Comparison of ENCODE assay signal across 2 fruit fly cellular contexts in the genomic region with DNA sequence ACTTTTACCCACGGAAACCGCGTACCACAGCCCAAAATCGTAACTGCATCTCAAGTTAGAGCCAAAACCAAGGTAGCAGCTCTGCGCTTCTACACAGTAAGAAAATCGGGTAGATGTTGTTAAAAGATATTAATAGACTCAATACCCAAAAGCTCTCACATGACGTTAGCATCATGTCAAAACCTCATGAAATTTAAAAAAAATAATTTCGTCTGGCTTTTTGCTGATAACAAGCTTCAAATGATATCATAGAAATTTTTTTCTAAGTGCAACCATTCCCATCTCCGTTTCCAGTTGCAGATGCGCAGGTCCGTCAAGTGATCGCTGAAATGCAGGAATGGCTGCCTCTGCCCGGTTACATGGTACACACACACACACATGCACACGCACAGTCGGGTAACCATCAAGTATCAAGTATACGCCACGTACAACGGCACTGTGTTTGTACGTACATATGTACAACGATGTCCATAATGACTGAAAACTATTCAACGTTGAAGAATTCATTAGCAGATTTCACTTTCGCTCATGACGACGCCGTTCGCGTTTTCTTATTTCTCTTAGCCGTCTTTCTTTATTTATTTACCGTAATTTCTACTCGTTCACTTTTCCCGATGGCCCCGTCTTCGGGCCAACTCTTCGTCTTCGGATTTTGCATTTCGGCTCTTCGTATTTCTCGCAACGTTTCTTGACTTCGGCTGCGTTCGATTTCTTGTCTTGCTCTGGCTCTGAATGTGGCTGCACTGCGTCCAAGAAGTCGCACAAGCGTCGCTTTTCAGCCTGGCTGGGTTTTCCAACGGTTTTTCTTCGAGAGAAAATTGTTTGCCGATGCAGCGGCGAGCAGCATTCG.
A peak's percentile ranks its signal among the peaks of the same experiment; 100 is the strongest.
TF ChIP-seq lines count a peak whose summit lies in the region.

No protein-coding gene starts in this region.

TF ChIP-seq in whole organism, embryonic, 481 proteins besides CTCF, POLR2A, EP300 and RAD21 (continued from another document and continues in another):
- no peak for TF ChIP-seq H2.0 (GFP tag; IDR thresholded peaks at IDR 0.05; lab: Robert Waterston, UW)
- no peak for TF ChIP-seq HLHmδ (GFP tag; optimal IDR thresholded peaks at IDR 0.05; lab: Kevin White, UChicago)
- no peak for TF ChIP-seq Fer1 (GFP tag; optimal IDR thresholded peaks at IDR 0.05; lab: Kevin White, UChicago)
- TF ChIP-seq sr (GFP tag; IDR thresholded peaks at IDR 0.05; lab: Robert Waterston, UW): no peak
- TF ChIP-seq prd (optimal IDR thresholded peaks at IDR 0.05; lab: Kevin White, UChicago): no peak
- TF ChIP-seq prd (GFP tag; IDR thresholded peaks at IDR 0.05; lab: Robert Waterston, UW): peak; percentile 39; the same call in 1 of the 3 replicates
- TF ChIP-seq bbx (GFP tag; IDR thresholded peaks at IDR 0.05; lab: Robert Waterston, UW; ENCODE audit: partially characterized antibody): no peak
- TF ChIP-seq sens-2 (GFP tag; IDR thresholded peaks at IDR 0.05; lab: Robert Waterston, UW): no peak
- no peak for TF ChIP-seq sqz (GFP tag; optimal IDR thresholded peaks at IDR 0.05; lab: Kevin White, UChicago)
- no peak for TF ChIP-seq CG14667 (GFP tag; IDR thresholded peaks at IDR 0.05; lab: Robert Waterston, UW)
- no peak for TF ChIP-seq shn (GFP tag; optimal IDR thresholded peaks at IDR 0.05; lab: Kevin White, UChicago)
- no peak for TF ChIP-seq Spps (tag; optimal IDR thresholded peaks at IDR 0.05; lab: Kevin White, UChicago)
- TF ChIP-seq pfk (GFP tag; optimal IDR thresholded peaks at IDR 0.05; lab: Kevin White, UChicago): no peak
- TF ChIP-seq p53 (GFP tag; optimal IDR thresholded peaks at IDR 0.05; lab: Kevin White, UChicago): no peak
- TF ChIP-seq rib (GFP tag; IDR thresholded peaks at IDR 0.05; lab: Robert Waterston, UW): no peak
- no peak for TF ChIP-seq CG17385 (GFP tag; optimal IDR thresholded peaks at IDR 0.05; lab: Kevin White, UChicago)
- TF ChIP-seq ara (GFP tag; IDR thresholded peaks at IDR 0.05; lab: Robert Waterston, UW): 0 out of 2 replicates have a peak, but pooled peaks have one; percentile 33
- no peak for TF ChIP-seq CG3995 (GFP tag; optimal IDR thresholded peaks at IDR 0.05; lab: Kevin White, UChicago)
- no peak for TF ChIP-seq Hey (tag; optimal IDR thresholded peaks at IDR 0.05; lab: Kevin White, UChicago)
- no peak for TF ChIP-seq stwl (tag; optimal IDR thresholded peaks at IDR 0.05; lab: Kevin White, UChicago)
- TF ChIP-seq dati (GFP tag; IDR thresholded peaks at IDR 0.05; lab: Robert Waterston, UW): no peak
- no peak for TF ChIP-seq ac (GFP tag; optimal IDR thresholded peaks at IDR 0.05; lab: Kevin White, UChicago)
- no peak for TF ChIP-seq CG30020 (tag; optimal IDR thresholded peaks at IDR 0.05; lab: Kevin White, UChicago)
- TF ChIP-seq Hr51 (GFP tag; optimal IDR thresholded peaks at IDR 0.05; lab: Kevin White, UChicago): peak in 1 of 2 experiments; percentile 50
- no peak for TF ChIP-seq CG6791 (GFP tag; IDR thresholded peaks at IDR 0.05; lab: Robert Waterston, UW; ENCODE audit: partially characterized antibody)
- no peak for TF ChIP-seq CG8765 (GFP tag; IDR thresholded peaks at IDR 0.05; lab: Robert Waterston, UW)
- TF ChIP-seq CG11247 (GFP tag; IDR thresholded peaks at IDR 0.05; lab: Robert Waterston, UW): no peak
- TF ChIP-seq da (GFP tag; optimal IDR thresholded peaks at IDR 0.05; lab: Kevin White, UChicago): no peak
- TF ChIP-seq gem (tag; optimal IDR thresholded peaks at IDR 0.05; lab: Kevin White, UChicago): peak; percentile 53
- no peak for TF ChIP-seq nom (GFP tag; optimal IDR thresholded peaks at IDR 0.05; lab: Kevin White, UChicago)
- TF ChIP-seq ERR (GFP tag; optimal IDR thresholded peaks at IDR 0.05; lab: Kevin White, UChicago): no peak
- TF ChIP-seq CG4820 (GFP tag; optimal IDR thresholded peaks at IDR 0.05; lab: Kevin White, UChicago): peak; percentile 4
- TF ChIP-seq fd64A (GFP tag; optimal IDR thresholded peaks at IDR 0.05; lab: Kevin White, UChicago): no peak
- TF ChIP-seq crc (GFP tag; optimal IDR thresholded peaks at IDR 0.05; lab: Kevin White, UChicago): no peak
- TF ChIP-seq CG3065 (GFP tag; optimal IDR thresholded peaks at IDR 0.05; lab: Kevin White, UChicago): no peak
- TF ChIP-seq nerfin-1 (tag; optimal IDR thresholded peaks at IDR 0.05; lab: Kevin White, UChicago): peak; percentile 24
- TF ChIP-seq Bdp1 (GFP tag; optimal IDR thresholded peaks at IDR 0.05; lab: Kevin White, UChicago): no peak
- no peak for TF ChIP-seq CG10147 (GFP tag; optimal IDR thresholded peaks at IDR 0.05; lab: Kevin White, UChicago)
- peak; percentile 28 for TF ChIP-seq CG8388 (GFP tag; optimal IDR thresholded peaks at IDR 0.05; lab: Kevin White, UChicago)
- TF ChIP-seq hbn (GFP tag; IDR thresholded peaks at IDR 0.05; lab: Robert Waterston, UW; ENCODE audit: partially characterized antibody): no peak
- TF ChIP-seq Bgb (GFP tag; IDR thresholded peaks at IDR 0.05; lab: Robert Waterston, UW; ENCODE audit: partially characterized antibody): no peak
- no peak for TF ChIP-seq TFAM (GFP tag; optimal IDR thresholded peaks at IDR 0.05; lab: Kevin White, UChicago)
- no peak for TF ChIP-seq CG15479 (GFP tag; optimal IDR thresholded peaks at IDR 0.05; lab: Kevin White, UChicago)
- TF ChIP-seq salm (tag; optimal IDR thresholded peaks at IDR 0.05; lab: Kevin White, UChicago): no peak
- no peak; the same call in 1 of the 2 replicates for TF ChIP-seq sob (GFP tag; IDR thresholded peaks at IDR 0.05; lab: Robert Waterston, UW)
- no peak for TF ChIP-seq Dref (GFP tag; IDR thresholded peaks at IDR 0.05; lab: Robert Waterston, UW)
- TF ChIP-seq E2f1 (GFP tag; IDR thresholded peaks at IDR 0.05; lab: Robert Waterston, UW): no peak
- TF ChIP-seq CG17568 (GFP tag; optimal IDR thresholded peaks at IDR 0.05; lab: Kevin White, UChicago): no peak
- no peak for TF ChIP-seq tll (GFP tag; optimal IDR thresholded peaks at IDR 0.05; lab: Kevin White, UChicago)
- TF ChIP-seq Deaf1 (tag; optimal IDR thresholded peaks at IDR 0.05; lab: Kevin White, UChicago): peak; percentile 91
- no peak for TF ChIP-seq CG15011 (GFP tag; optimal IDR thresholded peaks at IDR 0.05; lab: Kevin White, UChicago)
- TF ChIP-seq CG34422 (GFP tag; IDR thresholded peaks at IDR 0.05; lab: Robert Waterston, UW): no peak
- TF ChIP-seq aop (GFP tag; IDR thresholded peaks at IDR 0.05; lab: Robert Waterston, UW): no peak
- 0 out of 3 replicates have a peak, but pooled peaks have one; percentile 15 for TF ChIP-seq otp (GFP tag; IDR thresholded peaks at IDR 0.05; lab: Robert Waterston, UW)
- TF ChIP-seq CG14710 (tag; optimal IDR thresholded peaks at IDR 0.05; lab: Kevin White, UChicago): no peak
- no peak for TF ChIP-seq CG11398 (GFP tag; optimal IDR thresholded peaks at IDR 0.05; lab: Kevin White, UChicago)
- no peak for TF ChIP-seq CG2875 (GFP tag; optimal IDR thresholded peaks at IDR 0.05; lab: Kevin White, UChicago)
- no peak for TF ChIP-seq CG2129 (GFP tag; IDR thresholded peaks at IDR 0.05; lab: Robert Waterston, UW; ENCODE audit: partially characterized antibody)
- TF ChIP-seq CG8478 (optimal IDR thresholded peaks at IDR 0.05; lab: Kevin White, UChicago): no peak
- no peak for TF ChIP-seq CG9609 (GFP tag; optimal IDR thresholded peaks at IDR 0.05; lab: Kevin White, UChicago)
- TF ChIP-seq sim (GFP tag; IDR thresholded peaks at IDR 0.05; lab: Robert Waterston, UW): 0 out of 2 replicates have a peak, but pooled peaks have one; percentile 23
- TF ChIP-seq Ada2b (GFP tag; IDR thresholded peaks at IDR 0.05; lab: Robert Waterston, UW): no peak

TF ChIP-seq in whole organism, prepupa, 60 proteins besides CTCF, POLR2A, EP300 and RAD21 (continued from another document):
- no peak for TF ChIP-seq esn (GFP tag; optimal IDR thresholded peaks at IDR 0.05; lab: Kevin White, UChicago)
- peak; percentile 85 for TF ChIP-seq Blimp-1 (GFP tag; optimal IDR thresholded peaks at IDR 0.05; lab: Kevin White, UChicago)
- TF ChIP-seq CG16779 (tag; optimal IDR thresholded peaks at IDR 0.05; lab: Kevin White, UChicago): no peak
- peak; percentile 50 for TF ChIP-seq achi (GFP tag; optimal IDR thresholded peaks at IDR 0.05; lab: Kevin White, UChicago)
- TF ChIP-seq CG8119 (GFP tag; IDR thresholded peaks at IDR 0.05; lab: Robert Waterston, UW): peak; percentile 80
- peak; percentile 89 for TF ChIP-seq Hr4 (GFP tag; optimal IDR thresholded peaks at IDR 0.05; lab: Kevin White, UChicago)
- no peak for TF ChIP-seq CG7368 (GFP tag; optimal IDR thresholded peaks at IDR 0.05; lab: Kevin White, UChicago)
- TF ChIP-seq salr (GFP tag; optimal IDR thresholded peaks at IDR 0.05; lab: Kevin White, UChicago): peak in 1 of 2 experiments; percentile 44
- TF ChIP-seq CG8319 (GFP tag; optimal IDR thresholded peaks at IDR 0.05; lab: Kevin White, UChicago): peak; percentile 3
- no peak for TF ChIP-seq spab (GFP tag; optimal IDR thresholded peaks at IDR 0.05; lab: Kevin White, UChicago)
- peak; percentile 53 for TF ChIP-seq Lpt (GFP tag; optimal IDR thresholded peaks at IDR 0.05; lab: Kevin White, UChicago)
- TF ChIP-seq Sox102F (GFP tag; optimal IDR thresholded peaks at IDR 0.05; lab: Kevin White, UChicago): no peak
- no peak for TF ChIP-seq dsx (GFP tag; optimal IDR thresholded peaks at IDR 0.05; lab: Kevin White, UChicago; ENCODE audit: poor library complexity, severe bottlenecking)
- TF ChIP-seq Ets96B (tag; optimal IDR thresholded peaks at IDR 0.05; lab: Kevin White, UChicago): no peak
- no peak for TF ChIP-seq fkh (GFP tag; optimal IDR thresholded peaks at IDR 0.05; lab: Kevin White, UChicago)
- TF ChIP-seq cyc (GFP tag; optimal IDR thresholded peaks at IDR 0.05; lab: Kevin White, UChicago): no peak
- no peak for TF ChIP-seq CG10669 (GFP tag; optimal IDR thresholded peaks at IDR 0.05; lab: Kevin White, UChicago)
- peak; percentile 62 for TF ChIP-seq pdm3 (GFP tag; optimal IDR thresholded peaks at IDR 0.05; lab: Kevin White, UChicago)
- peak; percentile 81 for TF ChIP-seq CG15336 (GFP tag; IDR thresholded peaks at IDR 0.05; lab: Robert Waterston, UW)
- peak; percentile 66 for TF ChIP-seq CG6163 (GFP tag; IDR thresholded peaks at IDR 0.05; lab: Robert Waterston, UW)
- no peak for TF ChIP-seq Met (GFP tag; optimal IDR thresholded peaks at IDR 0.05; lab: Kevin White, UChicago)
- no peak for TF ChIP-seq CG34406 (GFP tag; optimal IDR thresholded peaks at IDR 0.05; lab: Kevin White, UChicago)
- 0 out of 2 replicates have a peak, but pooled peaks have one; percentile 10 for TF ChIP-seq CG11294 (GFP tag; IDR thresholded peaks at IDR 0.05; lab: Robert Waterston, UW)
- TF ChIP-seq Eip93F (GFP tag; optimal IDR thresholded peaks at IDR 0.05; lab: Kevin White, UChicago): no peak
- no peak for TF ChIP-seq CG10631 (GFP tag; optimal IDR thresholded peaks at IDR 0.05; lab: Kevin White, UChicago)
- peak; percentile 81 for TF ChIP-seq eg (GFP tag; IDR thresholded peaks at IDR 0.05; lab: Robert Waterston, UW)
- no peak for TF ChIP-seq ss (GFP tag; optimal IDR thresholded peaks at IDR 0.05; lab: Kevin White, UChicago)
- peak; percentile 64 for TF ChIP-seq CG3919 (GFP tag; optimal IDR thresholded peaks at IDR 0.05; lab: Kevin White, UChicago)
- TF ChIP-seq Hr39 (GFP tag; optimal IDR thresholded peaks at IDR 0.05; lab: Kevin White, UChicago): no peak
- no peak for TF ChIP-seq lz (GFP tag; optimal IDR thresholded peaks at IDR 0.05; lab: Kevin White, UChicago)
